Fruit fly (Drosophila melanogaster) whole organism, prepupa: ENCODE results near the gene Cyp310a1.
A peak's percentile ranks its signal among the peaks of the same experiment; 100 is the strongest.

ENCODE experiments used
- Blimp-1 ChIP-seq: fragments of 200-800 bp; sonication (Bioruptor generic); optimal IDR thresholded peaks from 3 replicates; lab custom pipeline; 2017; ENCODE audit warnings: missing biosample characterization, missing genetic modification characterization, mild to moderate bottlenecking, moderate library complexity, missing genetic modification reagents
- CG10631 ChIP-seq: fragments of 200-800 bp; sonication (Bioruptor generic); optimal IDR thresholded peaks from 2 replicates; lab custom pipeline; 2016; ENCODE audit warnings: missing biosample characterization, missing genetic modification characterization
- CG10669 ChIP-seq: fragments of 200-800 bp; sonication (Bioruptor generic); optimal IDR thresholded peaks from 3 replicates; lab custom pipeline; 2018; ENCODE audit warnings: missing biosample characterization, mild to moderate bottlenecking, missing genetic modification characterization, moderate library complexity
- CG11294 ChIP-seq: fragments of 200-800 bp; sonication (Bioruptor generic); IDR thresholded peaks from 2 replicates; pipeline ENCODE4 v1.3.6; 2022; ENCODE audit warnings: missing biosample characterization, missing genetic modification characterization
- CG11762 ChIP-seq: fragments of 200-800 bp; sonication (Bioruptor generic); optimal IDR thresholded peaks from 3 replicates; lab custom pipeline; 2016; ENCODE audit warnings: missing biosample characterization, missing genetic modification characterization; ENCODE audit not compliant: insufficient read depth
- CG11902 ChIP-seq: fragments of 200-800 bp; sonication (Bioruptor generic); optimal IDR thresholded peaks from 3 replicates; lab custom pipeline; 2016; ENCODE audit warnings: missing biosample characterization, missing genetic modification characterization
- CG15336 ChIP-seq: fragments of 200-800 bp; sonication (Bioruptor generic); IDR thresholded peaks from 2 replicates; pipeline ENCODE4 v1.3.6; 2022; ENCODE audit warnings: missing biosample characterization, missing genetic modification characterization
- CG1621 ChIP-seq: fragments of 200-800 bp; sonication (Bioruptor generic); optimal IDR thresholded peaks from 3 replicates; lab custom pipeline; 2018; ENCODE audit warnings: missing biosample characterization, mild to moderate bottlenecking, missing genetic modification characterization
- CG16779 ChIP-seq: fragments of 200-800 bp; sonication (Bioruptor generic); optimal IDR thresholded peaks from 3 replicates; lab custom pipeline; 2017; ENCODE audit warnings: missing biosample characterization, mild to moderate bottlenecking, missing genetic modification characterization
- CG3032 ChIP-seq: fragments of 200-800 bp; optimal IDR thresholded peaks from 2 replicates; lab custom pipeline; 2019; ENCODE audit warnings: missing biosample characterization, mild to moderate bottlenecking, missing genetic modification characterization, moderate library complexity
- CG31627 ChIP-seq: fragments of 200-800 bp; sonication (Bioruptor generic); optimal IDR thresholded peaks from 3 replicates; lab custom pipeline; 2016; ENCODE audit warnings: missing biosample characterization, missing genetic modification characterization
- CG32006 ChIP-seq: fragments of 200-800 bp; sonication (Bioruptor generic); optimal IDR thresholded peaks from 3 replicates; lab custom pipeline; 2017; ENCODE audit warnings: missing biosample characterization, mild to moderate bottlenecking, missing genetic modification characterization
- CG3919 ChIP-seq: fragments of 200-800 bp; sonication (Bioruptor generic); optimal IDR thresholded peaks from 3 replicates; lab custom pipeline; 2016; ENCODE audit warnings: missing biosample characterization, missing genetic modification characterization
- CG4318 ChIP-seq: fragments of 200-800 bp; sonication (Bioruptor generic); optimal IDR thresholded peaks from 3 replicates; lab custom pipeline; 2017; ENCODE audit warnings: missing biosample characterization, mild to moderate bottlenecking, missing genetic modification characterization
- CG6163 ChIP-seq: fragments of 200-800 bp; sonication (Bioruptor generic); IDR thresholded peaks from 3 replicates; pipeline ENCODE4 v1.3.6; 2022; ENCODE audit warnings: missing biosample characterization, missing genetic modification characterization
- CG6276 ChIP-seq: fragments of 200-800 bp; sonication (Bioruptor generic); optimal IDR thresholded peaks from 2 replicates; lab custom pipeline; 2017; ENCODE audit warnings: missing biosample characterization, mild to moderate bottlenecking, missing genetic modification characterization
- CG6792 ChIP-seq: fragments of 200-800 bp; sonication (Bioruptor generic); optimal IDR thresholded peaks from 3 replicates; lab custom pipeline; 2016; ENCODE audit warnings: missing biosample characterization, missing genetic modification characterization
- CG6854 ChIP-seq: fragments of 200-800 bp; sonication (Bioruptor generic); optimal IDR thresholded peaks from 2 replicates; lab custom pipeline; 2017; ENCODE audit warnings: missing biosample characterization, mild to moderate bottlenecking, missing genetic modification characterization
- CG7368 ChIP-seq: fragments of 200-800 bp; sonication (Bioruptor generic); optimal IDR thresholded peaks from 3 replicates; lab custom pipeline; 2016; ENCODE audit warnings: missing biosample characterization, missing genetic modification characterization
- CG8119 ChIP-seq: fragments of 200-800 bp; sonication (Bioruptor generic); IDR thresholded peaks from 3 replicates; pipeline ENCODE4 v1.3.6; 2022; ENCODE audit warnings: missing biosample characterization, missing genetic modification characterization
- CG8319 ChIP-seq: fragments of 200-800 bp; sonication (Bioruptor generic); optimal IDR thresholded peaks from 3 replicates; lab custom pipeline; 2016; ENCODE audit warnings: missing biosample characterization, missing genetic modification characterization
- CG8632 ChIP-seq: fragments of 200-800 bp; sonication (Bioruptor generic); optimal IDR thresholded peaks from 3 replicates; lab custom pipeline; 2016; ENCODE audit warnings: missing biosample characterization, missing genetic modification characterization
- CG9139 ChIP-seq: fragments of 200-800 bp; sonication (Bioruptor generic); optimal IDR thresholded peaks from 3 replicates; lab custom pipeline; 2017; ENCODE audit warnings: missing biosample characterization, mild to moderate bottlenecking, missing genetic modification characterization
- Eip75B ChIP-seq: fragments of 200-800 bp; sonication (Bioruptor generic); optimal IDR thresholded peaks from 3 replicates; lab custom pipeline; 2016; ENCODE audit warnings: missing biosample characterization, missing genetic modification characterization
- Eip78C ChIP-seq: fragments of 200-800 bp; sonication (Bioruptor generic); peaks from one replicate; lab custom pipeline; 2016; ENCODE audit warnings: missing biosample characterization, missing genetic modification characterization
- Ets21C ChIP-seq: fragments of 200-800 bp; sonication (Bioruptor generic); optimal IDR thresholded peaks from 3 replicates; lab custom pipeline; 2016; ENCODE audit warnings: missing biosample characterization, missing genetic modification characterization
- Ets96B ChIP-seq: fragments of 200-800 bp; optimal IDR thresholded peaks from 2 replicates; lab custom pipeline; 2019; ENCODE audit warnings: missing biosample characterization, mild to moderate bottlenecking, missing genetic modification characterization, moderate library complexity
- Hr38 ChIP-seq: sonication (Bioruptor generic); optimal IDR thresholded peaks from 2 replicates; lab custom pipeline; 2016; ENCODE audit warnings: missing biosample characterization, missing genetic modification characterization
- Hr39 ChIP-seq: fragments of 200-800 bp; sonication (Bioruptor generic); optimal IDR thresholded peaks from 2 replicates; lab custom pipeline; 2016; ENCODE audit warnings: missing biosample characterization, missing genetic modification characterization
- Hr4 ChIP-seq: fragments of 200-800 bp; sonication (Bioruptor generic); optimal IDR thresholded peaks from 3 replicates; lab custom pipeline; 2016; ENCODE audit warnings: missing biosample characterization, missing genetic modification characterization
- Lpt ChIP-seq: fragments of 200-800 bp; sonication (Bioruptor generic); optimal IDR thresholded peaks from 3 replicates; lab custom pipeline; 2016; ENCODE audit warnings: missing biosample characterization, missing genetic modification characterization
- Met ChIP-seq: fragments of 200-800 bp; sonication (Bioruptor generic); optimal IDR thresholded peaks from 3 replicates; lab custom pipeline; 2016; ENCODE audit warnings: missing biosample characterization, missing genetic modification characterization
- Smox ChIP-seq: fragments of 200-800 bp; sonication (Bioruptor generic); optimal IDR thresholded peaks from 3 replicates; lab custom pipeline; 2016; ENCODE audit warnings: missing biosample characterization, missing genetic modification characterization
- Sox102F ChIP-seq: fragments of 200-800 bp; sonication (Bioruptor generic); optimal IDR thresholded peaks from 2 replicates; lab custom pipeline; 2016; ENCODE audit warnings: missing biosample characterization, mild to moderate bottlenecking, missing genetic modification characterization
- Sox14 ChIP-seq: fragments of 200-800 bp; sonication (Bioruptor generic); optimal IDR thresholded peaks from 3 replicates; lab custom pipeline; 2016; ENCODE audit warnings: missing biosample characterization, missing genetic modification characterization
- Sox15 ChIP-seq: fragments of 200-800 bp; sonication (Bioruptor generic); optimal IDR thresholded peaks from 3 replicates; lab custom pipeline; 2016; ENCODE audit warnings: missing biosample characterization, missing genetic modification characterization
- acj6 ChIP-seq: fragments of 200-800 bp; sonication (Bioruptor generic); optimal IDR thresholded peaks from 3 replicates; lab custom pipeline; 2016; ENCODE audit warnings: missing biosample characterization, missing genetic modification characterization
- cyc ChIP-seq: fragments of 200-800 bp; sonication (Bioruptor generic); optimal IDR thresholded peaks from 3 replicates; lab custom pipeline; 2016; ENCODE audit warnings: missing biosample characterization, missing genetic modification characterization
- eg ChIP-seq: fragments of 200-800 bp; sonication (Bioruptor generic); IDR thresholded peaks from 3 replicates; pipeline ENCODE4 v1.3.6; 2022; ENCODE audit warnings: missing biosample characterization, missing genetic modification characterization
- fd59A ChIP-seq: fragments of 200-800 bp; sonication (Bioruptor generic); optimal IDR thresholded peaks from 2 replicates; lab custom pipeline; 2017; ENCODE audit warnings: missing biosample characterization, mild to moderate bottlenecking, missing genetic modification characterization, missing genetic modification reagents
- fd85E ChIP-seq: fragments of 200-800 bp; sonication (Bioruptor generic); optimal IDR thresholded peaks from 3 replicates; lab custom pipeline; 2016; ENCODE audit warnings: missing biosample characterization, missing genetic modification characterization
- fkh ChIP-seq: fragments of 200-800 bp; sonication (Bioruptor generic); optimal IDR thresholded peaks from 3 replicates; lab custom pipeline; 2017; ENCODE audit warnings: missing biosample characterization, mild to moderate bottlenecking, missing genetic modification characterization, moderate library complexity
- lz ChIP-seq: fragments of 200-800 bp; sonication (Bioruptor generic); optimal IDR thresholded peaks from 3 replicates; lab custom pipeline; 2016; ENCODE audit warnings: missing biosample characterization, missing genetic modification characterization
- net ChIP-seq: fragments of 200-800 bp; sonication (Bioruptor generic); optimal IDR thresholded peaks from 3 replicates; lab custom pipeline; 2016; ENCODE audit warnings: missing biosample characterization, missing genetic modification characterization
- pdm3 ChIP-seq: fragments of 200-800 bp; sonication (Bioruptor generic); optimal IDR thresholded peaks from 3 replicates; lab custom pipeline; 2016; ENCODE audit warnings: missing biosample characterization, missing genetic modification characterization
- ss ChIP-seq, 2 experiments: fragments of 200-800 bp; sonication (Bioruptor generic); optimal IDR thresholded peaks; 2 replicates in 1 of 2; 3 replicates in 1 of 2; lab custom pipeline; 2017 to 2018; ENCODE audit warnings: mild to moderate bottlenecking in 2 of 2, missing biosample characterization in 2 of 2, missing genetic modification characterization in 2 of 2, moderate library complexity in 1 of 2
- vri ChIP-seq: fragments of 200-800 bp; sonication (Bioruptor generic); optimal IDR thresholded peaks from 3 replicates; lab custom pipeline; 2016; ENCODE audit warnings: missing biosample characterization, mild to moderate bottlenecking, missing genetic modification characterization

Cyp310a1 gene

dm6 chr2L:18647857-18648652 lies 4.8 kb downstream of the Cyp310a1 start (continued):
- TF ChIP-seq Sox15 (GFP tag; lab: Kevin White, UChicago), result peak; percentile 44
- TF ChIP-seq CG8119 (GFP tag; lab: Robert Waterston, UW), result peak; percentile 58; the same call in 2 of the 3 replicates
- TF ChIP-seq CG7368 (GFP tag; lab: Kevin White, UChicago), result peak; percentile 35
- no peak for TF ChIP-seq CG11762
- peak; percentile 91 for TF ChIP-seq Eip78C (GFP tag; lab: Kevin White, UChicago)
- peak; percentile 80 for TF ChIP-seq CG6163
- TF ChIP-seq CG16779, result no peak
- TF ChIP-seq CG4318, result peak; percentile 23
- TF ChIP-seq CG11902 (GFP tag; lab: Kevin White, UChicago), result peak; percentile 30
- peak; percentile 35 to 84 for TF ChIP-seq ss (GFP tag; optimal IDR thresholded peaks at IDR 0.05; lab: Kevin White, UChicago)
- peak; percentile 78 for TF ChIP-seq Sox102F (GFP tag; lab: Kevin White, UChicago)
- TF ChIP-seq CG6792 (GFP tag; lab: Kevin White, UChicago), result peak; percentile 64
- TF ChIP-seq CG3032 (tag; lab: Kevin White, UChicago), result peak; percentile 11
- TF ChIP-seq eg (GFP tag; lab: Robert Waterston, UW), result no peak
- TF ChIP-seq CG8632 (GFP tag; lab: Kevin White, UChicago), result peak; percentile 56
- peak; percentile 53 for TF ChIP-seq cyc (GFP tag; lab: Kevin White, UChicago)
- TF ChIP-seq CG1621 (tag; lab: Kevin White, UChicago), result peak; percentile 47
- TF ChIP-seq Blimp-1, result no peak
- no peak for TF ChIP-seq CG6276 (GFP tag; lab: Kevin White, UChicago)
- TF ChIP-seq fd59A (GFP tag; lab: Kevin White, UChicago), result peak; percentile 39
- TF ChIP-seq fd85E (GFP tag; lab: Kevin White, UChicago), result no peak
- TF ChIP-seq CG15336 (GFP tag; lab: Robert Waterston, UW), result peak; percentile 64
- TF ChIP-seq CG10631 (GFP tag; lab: Kevin White, UChicago), result peak; percentile 61
- peak; percentile 44 for TF ChIP-seq Ets21C (GFP tag; lab: Kevin White, UChicago)
- TF ChIP-seq net (GFP tag; lab: Kevin White, UChicago), result peak; percentile 47
- peak; percentile 71 for TF ChIP-seq acj6 (GFP tag; lab: Kevin White, UChicago)
- TF ChIP-seq CG31627 (GFP tag; lab: Kevin White, UChicago), result peak; percentile 68
- peak; percentile 45 for TF ChIP-seq fkh (GFP tag; lab: Kevin White, UChicago)
- TF ChIP-seq lz (GFP tag; lab: Kevin White, UChicago), result peak; percentile 69
- TF ChIP-seq CG32006 (GFP tag; lab: Kevin White, UChicago), result peak; percentile 65
- peak; percentile 58 for TF ChIP-seq Lpt (GFP tag; lab: Kevin White, UChicago)
- peak; percentile 76 for TF ChIP-seq Eip75B (GFP tag; lab: Kevin White, UChicago)
- TF ChIP-seq Met (GFP tag; lab: Kevin White, UChicago), result peak; percentile 78
- peak; percentile 67 for TF ChIP-seq Smox (GFP tag; lab: Kevin White, UChicago)
- TF ChIP-seq pdm3 (GFP tag; lab: Kevin White, UChicago), result peak; percentile 73
- TF ChIP-seq CG3919 (GFP tag; lab: Kevin White, UChicago), result peak; percentile 56
- no peak for TF ChIP-seq Hr38
- TF ChIP-seq, all 60 proteins: peak for 45

dm6 chr2L:18645468-18645867 lies 7.3 kb downstream of the Cyp310a1 start:
- TF ChIP-seq CG8632 (GFP tag; lab: Kevin White, UChicago) (peak; percentile 59), Hr4 (peak; percentile 66), Sox14 (GFP tag; lab: Kevin White, UChicago) (peak; percentile 70), vri (peak; percentile 13), lz (GFP tag; lab: Kevin White, UChicago) (peak; percentile 69), Eip75B (GFP tag; lab: Kevin White, UChicago) (peak; percentile 83), CG6854 (GFP tag; lab: Kevin White, UChicago) (peak; percentile 16), acj6 (GFP tag; lab: Kevin White, UChicago) (peak; percentile 72), CG6163 (peak; percentile 87), CG8319 (GFP tag; lab: Kevin White, UChicago) (peak; percentile 67), cyc (GFP tag; lab: Kevin White, UChicago) (peak; percentile 72), Ets21C (GFP tag; lab: Kevin White, UChicago) (peak; percentile 56), CG11902 (GFP tag; lab: Kevin White, UChicago) (peak; percentile 58), fkh (GFP tag; lab: Kevin White, UChicago) (no peak), Ets96B (peak; percentile 70), CG10669 (GFP tag; lab: Kevin White, UChicago) (peak; percentile 70), CG1621 (tag; lab: Kevin White, UChicago) (peak; percentile 55), Eip78C (GFP tag; lab: Kevin White, UChicago) (peak; percentile 92), CG31627 (GFP tag; lab: Kevin White, UChicago) (peak; percentile 75), Hr39 (GFP tag; lab: Kevin White, UChicago) (peak; percentile 81), net (GFP tag; lab: Kevin White, UChicago) (peak; percentile 72), CG3032 (tag; lab: Kevin White, UChicago) (peak; percentile 60), CG11294 (GFP tag; lab: Robert Waterston, UW) (no peak), CG3919 (GFP tag; lab: Kevin White, UChicago) (peak; percentile 78), CG9139 (GFP tag; lab: Kevin White, UChicago) (no peak), Smox (GFP tag; lab: Kevin White, UChicago) (peak; percentile 71)
